Worm (Caenorhabditis elegans) whole organism, mixed stage, embryonic: ENCODE results near the gene fbxb-24.

Experiments used
- M03D4.4 ChIP-seq: sonication (generic microtip); optimal IDR thresholded peaks from 2 replicates; lab custom pipeline; 2017; ENCODE audit warnings: mild to moderate bottlenecking, missing genetic modification characterization, missing compliant biosample characterization
- bed-3 ChIP-seq: fragments of 200-800 bp; sonication (Bioruptor generic); optimal IDR thresholded peaks from 3 replicates; lab custom pipeline; 2018; ENCODE audit warnings: mild to moderate bottlenecking, missing genetic modification characterization, moderate library complexity, missing compliant biosample characterization
- blmp-1 ChIP-seq: fragments of 150-350 bp; optimal IDR thresholded peaks from 2 replicates; lab custom pipeline; 2014; ENCODE audit warnings: missing biosample characterization, missing genetic modification characterization
- ceh-39 ChIP-seq: fragments of 150-350 bp; optimal IDR thresholded peaks from 2 replicates; lab custom pipeline; 2014; ENCODE audit warnings: missing biosample characterization, missing genetic modification characterization
- ceh-43 ChIP-seq: fragments of 200-800 bp; sonication (Bioruptor generic); optimal IDR thresholded peaks from 2 replicates; lab custom pipeline; 2018; ENCODE audit warnings: mild to moderate bottlenecking, missing genetic modification characterization, moderate library complexity, missing compliant biosample characterization
- ces-1 ChIP-seq: fragments of 150-350 bp; optimal IDR thresholded peaks from 2 replicates; lab custom pipeline; 2014; ENCODE audit warnings: missing biosample characterization, missing genetic modification reagents, missing genetic modification characterization
- cnd-1 ChIP-seq: fragments of 200-800 bp; sonication (Bioruptor generic); optimal IDR thresholded peaks from 2 replicates; lab custom pipeline; 2018; ENCODE audit warnings: mild to moderate bottlenecking, missing genetic modification characterization, missing compliant biosample characterization
- drap-1 ChIP-seq: fragments of 200-800 bp; sonication (Bioruptor generic); optimal IDR thresholded peaks from 3 replicates; lab custom pipeline; 2018; ENCODE audit warnings: mild to moderate bottlenecking, missing genetic modification characterization, missing compliant biosample characterization
- elt-1 ChIP-seq: sonication (generic microtip); optimal IDR thresholded peaks from 2 replicates; lab custom pipeline; 2017; ENCODE audit warnings: missing genetic modification characterization, mild to moderate bottlenecking, missing compliant biosample characterization, antibody characterized with exemption, moderate library complexity, borderline replicate concordance; ENCODE audit not compliant: insufficient read depth
- elt-3 ChIP-seq: fragments of 150-350 bp; optimal IDR thresholded peaks from 2 replicates; lab custom pipeline; 2014; ENCODE audit warnings: missing biosample characterization, missing genetic modification characterization
- flh-1 ChIP-seq: fragments of 200-800 bp; sonication (Bioruptor generic); optimal IDR thresholded peaks from 2 replicates; lab custom pipeline; 2018; ENCODE audit warnings: mild to moderate bottlenecking, missing genetic modification characterization, moderate library complexity, missing compliant biosample characterization
- ham-2 ChIP-seq: fragments of 200-800 bp; sonication (Bioruptor generic); optimal IDR thresholded peaks from 2 replicates; lab custom pipeline; 2018; ENCODE audit warnings: mild to moderate bottlenecking, missing genetic modification characterization, missing compliant biosample characterization
- lin-13 ChIP-seq: fragments of 150-350 bp; optimal IDR thresholded peaks from 2 replicates; lab custom pipeline; 2014; ENCODE audit warnings: missing biosample characterization, missing genetic modification characterization
- lin-32 ChIP-seq: fragments of 200-800 bp; sonication (Bioruptor generic); optimal IDR thresholded peaks from 2 replicates; lab custom pipeline; 2018; ENCODE audit warnings: mild to moderate bottlenecking, missing genetic modification characterization, missing compliant biosample characterization
- lsy-2 ChIP-seq: fragments of 150-350 bp; optimal IDR thresholded peaks from 2 replicates; lab custom pipeline; 2014; ENCODE audit warnings: missing biosample characterization, missing genetic modification characterization
- mab-5 ChIP-seq: fragments of 150-350 bp; optimal IDR thresholded peaks from 2 replicates; lab custom pipeline; 2014; ENCODE audit warnings: missing biosample characterization, missing genetic modification characterization
- mep-1 ChIP-seq: fragments of 150-350 bp; optimal IDR thresholded peaks from 2 replicates; lab custom pipeline; 2017; ENCODE audit warnings: missing biosample characterization, missing genetic modification reagents, missing genetic modification characterization, inconsistent platforms
- mls-2 ChIP-seq: sonication (generic microtip); optimal IDR thresholded peaks from 2 replicates; lab custom pipeline; 2016; ENCODE audit warnings: mild to moderate bottlenecking, missing genetic modification characterization, moderate library complexity, missing compliant biosample characterization
- nhr-12 ChIP-seq: fragments of 150-350 bp; optimal IDR thresholded peaks from 2 replicates; lab custom pipeline; 2014; ENCODE audit warnings: missing biosample characterization, missing genetic modification characterization
- nhr-237 ChIP-seq: fragments of 150-350 bp; optimal IDR thresholded peaks from 2 replicates; lab custom pipeline; 2014; ENCODE audit warnings: missing biosample characterization, missing genetic modification characterization
- nhr-28 ChIP-seq: fragments of 150-350 bp; optimal IDR thresholded peaks from 2 replicates; lab custom pipeline; 2014; ENCODE audit warnings: missing biosample characterization, missing genetic modification characterization
- nhr-76 ChIP-seq: sonication (generic microtip); optimal IDR thresholded peaks from 2 replicates; lab custom pipeline; 2017; ENCODE audit warnings: missing biosample characterization, missing genetic modification characterization
- pha-4 ChIP-seq: fragments of 150-350 bp; optimal IDR thresholded peaks from 2 replicates; lab custom pipeline; 2018; ENCODE audit warnings: missing biosample characterization, missing genetic modification reagents, missing genetic modification characterization
- sem-2 ChIP-seq: fragments of 200-800 bp; sonication (Bioruptor generic); optimal IDR thresholded peaks from 2 replicates; lab custom pipeline; 2018; ENCODE audit warnings: mild to moderate bottlenecking, missing genetic modification characterization, missing compliant biosample characterization
- snpc-4 ChIP-seq: fragments of 150-350 bp; optimal IDR thresholded peaks from 2 replicates; lab custom pipeline; 2014; ENCODE audit warnings: missing biosample characterization, missing genetic modification characterization
- sptf-1 ChIP-seq: sonication (generic microtip); optimal IDR thresholded peaks from 2 replicates; lab custom pipeline; 2017; ENCODE audit warnings: mild to moderate bottlenecking, missing genetic modification characterization, moderate library complexity, missing compliant biosample characterization
- tbx-8 ChIP-seq: fragments of 200-800 bp; sonication (Bioruptor generic); optimal IDR thresholded peaks from 2 replicates; lab custom pipeline; 2018; ENCODE audit warnings: mild to moderate bottlenecking, missing genetic modification characterization, moderate library complexity, missing compliant biosample characterization
- unc-120 ChIP-seq: sonication (generic microtip); optimal IDR thresholded peaks from 2 replicates; lab custom pipeline; 2017; ENCODE audit warnings: missing genetic modification characterization, missing compliant biosample characterization; ENCODE audit not compliant: poor library complexity, severe bottlenecking
- unc-39 ChIP-seq: fragments of 150-350 bp; optimal IDR thresholded peaks from 2 replicates; lab custom pipeline; 2014; ENCODE audit warnings: missing biosample characterization, missing genetic modification characterization
- unc-62 ChIP-seq: fragments of 150-350 bp; optimal IDR thresholded peaks from 2 replicates; lab custom pipeline; 2014; ENCODE audit warnings: missing biosample characterization, missing genetic modification reagents, missing genetic modification characterization
- zip-8 ChIP-seq: fragments of 150-350 bp; optimal IDR thresholded peaks from 2 replicates; lab custom pipeline; 2014; ENCODE audit warnings: missing biosample characterization, missing genetic modification characterization
- ztf-11 ChIP-seq: fragments of 150-350 bp; optimal IDR thresholded peaks from 2 replicates; lab custom pipeline; 2014; ENCODE audit warnings: missing biosample characterization, missing genetic modification characterization

Gene fbxb-24

ce11 chrIII:11892939-11893338 is 15.8 kb upstream of the fbxb-24 start, which contains the start of gene Y56A3A.41:
Gene Y56A3A.41 (minus strand): TSS chrIII:11893039.
- TF ChIP-seq lin-13 (tag; lab: Kevin White, UChicago) (no peak), zip-8 (tag; lab: Kevin White, UChicago) (no peak), mep-1 (tag; lab: Kevin White, UChicago) (no peak), ces-1 (GFP tag; lab: Kevin White, UChicago) (no peak)
- TF ChIP-seq, all 35 proteins: peak for 0

ce11 chrIII:11895504-11895903 is 13.3 kb upstream of the fbxb-24 start:
- TF ChIP-seq nhr-12 (tag; lab: Kevin White, UChicago), result no peak

ce11 chrIII:11896652-11897051 is 12.1 kb upstream of the fbxb-24 start:
- TF ChIP-seq pha-4 (tag; lab: Kevin White, UChicago) (no peak), sptf-1 (tag; lab: Kevin White, UChicago) (no peak), flh-1 (no peak), elt-1 (no peak), tbx-8 (GFP tag; lab: Kevin White, UChicago) (no peak), mep-1 (tag; lab: Kevin White, UChicago) (no peak), ceh-39 (tag; lab: Kevin White, UChicago) (no peak), mab-5 (tag; lab: Kevin White, UChicago) (no peak), bed-3 (no peak), mls-2 (tag; lab: Kevin White, UChicago) (no peak), ceh-43 (GFP tag; lab: Kevin White, UChicago) (no peak), unc-39 (no peak), sem-2 (no peak), cnd-1 (tag; lab: Kevin White, UChicago) (no peak), nhr-76 (no peak)
- TF ChIP-seq, all 35 proteins: peak for 0

ce11 chrIII:11898169-11898568 is 10.6 kb upstream of the fbxb-24 start, which contains the start of gene tsen-2:
Gene tsen-2 (minus strand): TSS chrIII:11898269.
- no peak for TF ChIP-seq elt-3 (tag; lab: Kevin White, UChicago)

- TF ChIP-seq lin-32 (GFP tag; lab: Kevin White, UChicago) (no peak), nhr-28 (tag; lab: Kevin White, UChicago) (no peak), elt-1 (no peak), tbx-8 (GFP tag; lab: Kevin White, UChicago) (no peak), drap-1 (GFP tag; lab: Kevin White, UChicago) (no peak), mep-1 (tag; lab: Kevin White, UChicago) (no peak), ces-1 (GFP tag; lab: Kevin White, UChicago) (no peak), zip-8 (tag; lab: Kevin White, UChicago) (no peak), flh-1 (no peak), nhr-12 (tag; lab: Kevin White, UChicago) (no peak), unc-120 (tag; lab: Kevin White, UChicago) (no peak), unc-62 (GFP tag; lab: Kevin White, UChicago) (no peak), snpc-4 (no peak), ceh-43 (GFP tag; lab: Kevin White, UChicago) (no peak), bed-3 (no peak), ztf-11 (tag; lab: Kevin White, UChicago) (no peak), ceh-39 (tag; lab: Kevin White, UChicago) (no peak)
Observed at ce11 chrIII:11900022-11900421, 8.7 kb upstream of the fbxb-24 start.

ce11 chrIII:11902782-11903181 is 6.0 kb upstream of the fbxb-24 start:
- no peak for TF ChIP-seq ham-2
- TF ChIP-seq, all 35 proteins: peak for 0

ce11 chrIII:11907177-11907576 is 1.6 kb upstream of the fbxb-24 start, which contains the start of gene sdz-33:
Gene sdz-33 (plus strand): TSS chrIII:11907477.
- TF ChIP-seq sem-2 (no peak), lin-13 (tag; lab: Kevin White, UChicago) (no peak), unc-39 (no peak), elt-1 (no peak), elt-3 (tag; lab: Kevin White, UChicago) (no peak), lsy-2 (tag; lab: Kevin White, UChicago) (no peak), zip-8 (tag; lab: Kevin White, UChicago) (no peak), unc-120 (tag; lab: Kevin White, UChicago) (no peak), M03D4.4 (tag; lab: Kevin White, UChicago) (no peak), pha-4 (tag; lab: Kevin White, UChicago) (no peak), tbx-8 (GFP tag; lab: Kevin White, UChicago) (no peak), cnd-1 (tag; lab: Kevin White, UChicago) (no peak), ham-2 (no peak), mep-1 (tag; lab: Kevin White, UChicago) (no peak), bed-3 (no peak), blmp-1 (no peak), nhr-237 (tag; lab: Kevin White, UChicago) (no peak), mls-2 (tag; lab: Kevin White, UChicago) (no peak)
